Fruit fly (Drosophila melanogaster): ENCODE results near the gene vig2.
"Not testable (repeated sequence)": the region's sequence is repeated elsewhere in the genome, so short reads cannot be mapped to it uniquely, and the experiment has no call there.

The vig2 gene

DNA sequence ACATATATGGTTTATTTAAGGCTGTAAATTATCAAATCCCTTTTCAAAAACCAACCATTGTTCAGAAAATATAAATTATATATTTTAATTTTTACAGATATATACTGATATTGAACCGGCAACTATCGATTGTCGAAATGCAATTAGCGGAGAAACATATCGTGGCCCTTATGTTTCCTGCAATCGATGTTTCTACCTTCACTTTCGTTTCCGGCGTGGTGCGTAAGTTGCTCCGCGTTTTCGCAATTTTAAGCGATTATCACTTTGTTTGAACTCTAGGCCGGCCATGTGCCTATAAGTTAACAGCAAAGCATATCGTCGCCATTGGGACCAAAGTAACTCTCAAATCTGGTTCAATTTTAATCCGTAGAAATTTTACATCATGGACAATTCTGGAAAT, at the start of gene vig2:
vig2 (plus strand) TSS at position 112 of the 400 bp plus-strand sequence.
- TF ChIP-seq Dbx (GFP tag; IDR thresholded peaks at IDR 0.05): peak; percentile 85
- TF ChIP-seq ham (GFP tag; IDR thresholded peaks at IDR 0.05): peak; percentile 68; the same call in 1 of the 2 replicates
- peak; percentile 97 for TF ChIP-seq CG6791 (GFP tag; IDR thresholded peaks at IDR 0.05; ENCODE audit: partially characterized antibody)
- TF ChIP-seq onecut (GFP tag; IDR thresholded peaks at IDR 0.05): peak; percentile 84
- peak; percentile 33 for TF ChIP-seq CG2875 (GFP tag; optimal IDR thresholded peaks at IDR 0.05)
- TF ChIP-seq Nf-YC (tag; optimal IDR thresholded peaks at IDR 0.05): peak; percentile 3
- TF ChIP-seq mld (GFP tag; IDR thresholded peaks at IDR 0.05; ENCODE audit: partially characterized antibody): peak; percentile 91
- TF ChIP-seq CG7987 (GFP tag; optimal IDR thresholded peaks at IDR 0.05): peak; percentile 61
- peak; percentile 3 for TF ChIP-seq BtbVII (GFP tag; optimal IDR thresholded peaks at IDR 0.05)
- TF ChIP-seq pfk (GFP tag; optimal IDR thresholded peaks at IDR 0.05): peak; percentile 29
- peak; percentile 54 for TF ChIP-seq CG10431 (GFP tag; optimal IDR thresholded peaks at IDR 0.05)
- peak in 1 of 2 experiments; percentile 25 for TF ChIP-seq bsh (GFP tag; optimal IDR thresholded peaks at IDR 0.05)
- peak; percentile 12 for TF ChIP-seq CG3407 (GFP tag; optimal IDR thresholded peaks at IDR 0.05)
- peak; percentile 75; the same call in 2 of the 3 replicates for TF ChIP-seq gce (GFP tag; IDR thresholded peaks at IDR 0.05)
- peak; percentile 24; the same call in 1 of the 3 replicates for TF ChIP-seq CG11560 (tag; IDR thresholded peaks at IDR 0.05)
- peak; percentile 63 for TF ChIP-seq CG10321 (GFP tag; IDR thresholded peaks at IDR 0.05)
- TF ChIP-seq Usf (GFP tag; optimal IDR thresholded peaks at IDR 0.05): peak; percentile 39
- TF ChIP-seq CG32767 (GFP tag; IDR thresholded peaks at IDR 0.05): 0 out of 2 replicates have a peak, but pooled peaks have one; percentile 42
- peak; percentile 72 for TF ChIP-seq CG1024 (GFP tag; IDR thresholded peaks at IDR 0.05)
- peak; percentile 77 for TF ChIP-seq CG43689 (GFP tag; IDR thresholded peaks at IDR 0.05)
- TF ChIP-seq CG31441 (GFP tag; IDR thresholded peaks at IDR 0.05): 0 out of 2 replicates have a peak, but pooled peaks have one; percentile 13
- TF ChIP-seq nom (GFP tag; optimal IDR thresholded peaks at IDR 0.05): peak; percentile 26
- TF ChIP-seq CG2116 (GFP tag; optimal IDR thresholded peaks at IDR 0.05): peak; percentile 50
- TF ChIP-seq esg (GFP tag; conservative IDR thresholded peaks at IDR 0.05): peak; percentile 34; the same call in 1 of the 2 replicates
- peak; percentile 81 for TF ChIP-seq NfI (GFP tag; optimal IDR thresholded peaks at IDR 0.05)
- peak; percentile 34 for TF ChIP-seq Oli (tag; optimal IDR thresholded peaks at IDR 0.05)
- peak; percentile 70 for TF ChIP-seq Ptx1 (GFP tag; IDR thresholded peaks at IDR 0.05)
- peak; percentile 92 for TF ChIP-seq CG42726 (GFP tag; IDR thresholded peaks at IDR 0.05; ENCODE audit: partially characterized antibody)
- TF ChIP-seq dysf (GFP tag; IDR thresholded peaks at IDR 0.05): peak; percentile 71; the same call in 2 of the 3 replicates
- TF ChIP-seq Bgb (GFP tag; IDR thresholded peaks at IDR 0.05; ENCODE audit: partially characterized antibody): peak; percentile 92
- TF ChIP-seq zfh1 (GFP tag; IDR thresholded peaks at IDR 0.05): peak; percentile 78
- peak; percentile 44 for TF ChIP-seq CG9817 (tag; optimal IDR thresholded peaks at IDR 0.05)
- peak; percentile 71 for TF ChIP-seq HHEX (GFP tag; optimal IDR thresholded peaks at IDR 0.05)
- 0 out of 3 replicates have a peak, but pooled peaks have one; percentile 63 for TF ChIP-seq C15 (GFP tag; IDR thresholded peaks at IDR 0.05)
- TF ChIP-seq Vsx1 (GFP tag; optimal IDR thresholded peaks at IDR 0.05): peak; percentile 43
- peak; percentile 32 for TF ChIP-seq CG5245 (GFP tag; optimal IDR thresholded peaks at IDR 0.05)
- peak; percentile 12 for TF ChIP-seq Hsf (GFP tag; optimal IDR thresholded peaks at IDR 0.05)
- TF ChIP-seq B-H1 (GFP tag; IDR thresholded peaks at IDR 0.05): peak; percentile 39; the same call in 1 of the 3 replicates
- TF ChIP-seq BEAF-32 (GFP tag; optimal IDR thresholded peaks at IDR 0.05): peak; percentile 71
- TF ChIP-seq dpn (GFP tag; optimal IDR thresholded peaks at IDR 0.05): peak in 1 of 2 experiments; percentile 41
- peak; percentile 92 for TF ChIP-seq Med (GFP tag)
- TF ChIP-seq pan (optimal IDR thresholded peaks at IDR 0.05): not testable (repeated sequence)
- peak in 1 of 2 experiments; percentile 80 for TF ChIP-seq pan (GFP tag; optimal IDR thresholded peaks at IDR 0.05 in 1 of 2, IDR thresholded peaks at IDR 0.05 in 1 of 2)
- TF ChIP-seq dati (GFP tag; IDR thresholded peaks at IDR 0.05): 0 out of 2 replicates have a peak, but pooled peaks have one; percentile 62
- peak; percentile 81 for TF ChIP-seq MTF-1 (GFP tag; optimal IDR thresholded peaks at IDR 0.05; ENCODE audit: borderline replicate concordance)
- 0 out of 3 replicates have a peak, but pooled peaks have one; percentile 29 for TF ChIP-seq croc (GFP tag; conservative IDR thresholded peaks at IDR 0.05)
- TF ChIP-seq D19B (GFP tag; optimal IDR thresholded peaks at IDR 0.05): peak; percentile 16
- TF ChIP-seq CG6272 (GFP tag; IDR thresholded peaks at IDR 0.05): peak; percentile 80
- peak; percentile 35 for TF ChIP-seq Xbp1 (GFP tag; optimal IDR thresholded peaks at IDR 0.05)
